Fruit fly (Drosophila melanogaster) whole organism, pupa: ENCODE results near the gene Eaat2.
A peak's percentile ranks its signal among the peaks of the same experiment; 100 is the strongest.

Experiments
- CG10348 ChIP-seq: fragments of 200-800 bp; sonication (Bioruptor generic); IDR thresholded peaks from 2 replicates; pipeline ENCODE4 v1.3.6; 2022; ENCODE audit warnings: missing biosample characterization, missing genetic modification characterization
- CG12605 ChIP-seq: fragments of 200-800 bp; sonication (Bioruptor generic); IDR thresholded peaks from 2 replicates; pipeline ENCODE4 v1.3.6; 2022; ENCODE audit warnings: missing biosample characterization, missing genetic modification characterization
- CG13204 ChIP-seq: fragments of 200-800 bp; sonication (Bioruptor generic); optimal IDR thresholded peaks from 2 replicates; lab custom pipeline; 2018; ENCODE audit warnings: missing biosample characterization, mild to moderate bottlenecking, missing genetic modification characterization, moderate library complexity
- CG14655 ChIP-seq: fragments of 200-800 bp; sonication (Bioruptor generic); optimal IDR thresholded peaks from 3 replicates; lab custom pipeline; 2017; ENCODE audit warnings: mild to moderate bottlenecking, missing biosample characterization, missing genetic modification reagents, missing genetic modification characterization
- CG15710 ChIP-seq: fragments of 200-800 bp; sonication (Bioruptor generic); optimal IDR thresholded peaks from 2 replicates; lab custom pipeline; 2018; ENCODE audit warnings: missing biosample characterization, mild to moderate bottlenecking, missing genetic modification characterization, moderate library complexity
- CG17806 ChIP-seq: fragments of 200-800 bp; sonication (Bioruptor generic); optimal IDR thresholded peaks from 2 replicates; lab custom pipeline; 2018; ENCODE audit warnings: missing biosample characterization, mild to moderate bottlenecking, missing genetic modification characterization, moderate library complexity
- CG32121 ChIP-seq: fragments of 200-800 bp; sonication (Bioruptor generic); IDR thresholded peaks from 2 replicates; pipeline ENCODE4 v1.3.6; 2022; ENCODE audit warnings: missing biosample characterization, missing genetic modification characterization
- CG34367 ChIP-seq: fragments of 200-800 bp; sonication (Bioruptor generic); optimal IDR thresholded peaks from 2 replicates; lab custom pipeline; 2018; ENCODE audit warnings: missing biosample characterization, mild to moderate bottlenecking, missing genetic modification characterization
- CG4496 ChIP-seq: fragments of 200-800 bp; sonication (Bioruptor generic); IDR thresholded peaks from 3 replicates; pipeline ENCODE4 v1.3.6; 2022; ENCODE audit warnings: missing biosample characterization, missing genetic modification characterization
- CG8159 ChIP-seq: fragments of 200-800 bp; sonication (Bioruptor generic); optimal IDR thresholded peaks from 3 replicates; lab custom pipeline; 2018; ENCODE audit warnings: missing biosample characterization, mild to moderate bottlenecking, missing genetic modification characterization, moderate library complexity
- CG8301 ChIP-seq: fragments of 200-800 bp; sonication (Bioruptor generic); optimal IDR thresholded peaks from 2 replicates; lab custom pipeline; 2018; ENCODE audit warnings: missing biosample characterization, mild to moderate bottlenecking, missing genetic modification characterization
- CG9948 ChIP-seq: fragments of 200-800 bp; sonication (Bioruptor generic); optimal IDR thresholded peaks from 2 replicates; lab custom pipeline; 2018; ENCODE audit warnings: missing biosample characterization, mild to moderate bottlenecking, missing genetic modification characterization, moderate library complexity
- D1 ChIP-seq: fragments of 200-800 bp; sonication (Bioruptor generic); optimal IDR thresholded peaks from 2 replicates; lab custom pipeline; 2018; ENCODE audit warnings: missing biosample characterization, mild to moderate bottlenecking, missing genetic modification characterization, moderate library complexity
- EcR ChIP-seq: fragments of 200-800 bp; sonication (Bioruptor generic); optimal IDR thresholded peaks from 3 replicates; lab custom pipeline; 2019; ENCODE audit warnings: missing biosample characterization, missing genetic modification characterization, mild to moderate bottlenecking, moderate library complexity, missing genetic modification reagents
- Ets98B ChIP-seq: fragments of 200-800 bp; sonication (Bioruptor generic); IDR thresholded peaks from 2 replicates; pipeline ENCODE4 v1.3.6; 2022; ENCODE audit warnings: missing biosample characterization, missing genetic modification characterization
- Pif1A ChIP-seq: fragments of 200-800 bp; sonication (Bioruptor generic); optimal IDR thresholded peaks from 3 replicates; lab custom pipeline; 2016; ENCODE audit warnings: missing biosample characterization, missing genetic modification characterization
- Pif1B ChIP-seq: fragments of 200-800 bp; sonication (Bioruptor generic); optimal IDR thresholded peaks from 3 replicates; lab custom pipeline; 2016; ENCODE audit warnings: missing biosample characterization, missing genetic modification characterization
- Snoo ChIP-seq: fragments of 200-800 bp; sonication (Bioruptor generic); optimal IDR thresholded peaks from 3 replicates; lab custom pipeline; 2017; ENCODE audit warnings: missing biosample characterization, mild to moderate bottlenecking, missing genetic modification characterization, inconsistent platforms
- fd96Ca ChIP-seq: fragments of 200-800 bp; sonication (Bioruptor generic); IDR thresholded peaks from 3 replicates; pipeline ENCODE4 v1.3.6; 2022; ENCODE audit warnings: missing biosample characterization, missing genetic modification characterization
- gl ChIP-seq: fragments of 200-800 bp; sonication (Bioruptor generic); optimal IDR thresholded peaks from 2 replicates; lab custom pipeline; 2018; ENCODE audit warnings: missing biosample characterization, mild to moderate bottlenecking, missing genetic modification characterization
- rn ChIP-seq: fragments of 200-800 bp; sonication (Bioruptor generic); IDR thresholded peaks from 2 replicates; pipeline ENCODE4 v1.3.6; 2022; ENCODE audit warnings: missing biosample characterization, missing genetic modification characterization

The Eaat2 gene

DNA sequence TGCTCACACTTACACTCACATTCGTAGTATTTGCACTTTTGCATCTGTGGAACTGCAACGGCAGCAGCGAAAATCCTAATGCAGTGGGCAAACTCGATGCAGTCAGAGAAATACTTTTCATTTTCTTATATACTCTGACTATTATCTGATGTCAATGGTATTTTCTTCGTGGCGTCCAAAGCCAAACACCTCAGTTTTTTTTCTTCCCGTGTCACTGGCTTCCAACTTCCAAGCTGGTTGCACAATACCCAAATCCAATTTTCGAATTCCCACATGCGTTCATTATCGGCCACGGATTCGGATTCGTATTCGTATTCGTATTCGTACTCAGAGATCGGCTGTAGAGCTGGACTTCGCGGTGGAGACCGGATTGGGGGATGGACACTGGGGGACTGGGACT lies 21.3 kb downstream of the Eaat2 start:
- TF ChIP-seq EcR (GFP tag; lab: Kevin White, UChicago) (no peak), Ets98B (peak; percentile 71), CG13204 (GFP tag; lab: Kevin White, UChicago) (no peak), CG9948 (tag; lab: Kevin White, UChicago) (no peak), CG17806 (tag; lab: Kevin White, UChicago) (no peak), CG4496 (GFP tag; lab: Robert Waterston, UW) (peak; percentile 65; the same call in 1 of the 3 replicates), fd96Ca (GFP tag; lab: Robert Waterston, UW) (peak; percentile 75), CG14655 (GFP tag; lab: Kevin White, UChicago) (peak; percentile 12), CG34367 (tag; lab: Kevin White, UChicago) (no peak), CG12605 (GFP tag; lab: Robert Waterston, UW) (no peak), CG8159 (no peak), rn (GFP tag; lab: Robert Waterston, UW) (0 out of 2 replicates have a peak, but pooled peaks have one; percentile 15), CG8301 (no peak), D1 (tag; lab: Kevin White, UChicago) (no peak), CG10348 (no peak), CG32121 (peak; percentile 46; the same call in 1 of the 2 replicates), Pif1A (GFP tag; lab: Kevin White, UChicago) (no peak), gl (tag; lab: Kevin White, UChicago) (no peak), CG15710 (no peak), Pif1B (GFP tag; lab: Kevin White, UChicago) (no peak), Snoo (no peak)

DNA sequence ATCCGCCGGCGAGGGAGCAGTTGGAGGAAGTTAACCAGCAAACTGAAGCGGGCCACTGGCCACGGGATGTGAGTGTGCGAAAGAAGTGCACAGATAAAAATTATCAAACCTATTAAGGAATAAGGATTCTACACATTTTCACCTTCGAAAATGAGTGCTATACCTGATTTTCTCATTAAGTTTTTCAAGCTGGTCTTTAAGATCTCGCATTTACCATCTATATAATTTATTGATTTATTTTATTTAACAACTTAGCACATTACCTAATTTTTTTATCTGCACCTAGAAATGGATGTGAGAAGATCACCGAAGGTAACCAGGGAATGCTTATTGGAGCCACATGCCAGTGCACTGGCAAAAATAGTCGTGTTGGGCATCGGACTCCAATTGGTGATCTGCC lies 22.4 kb downstream of the Eaat2 start:
- no peak for TF ChIP-seq EcR (GFP tag; lab: Kevin White, UChicago)
- peak; percentile 66 for TF ChIP-seq CG8159
- TF ChIP-seq CG9948 (tag; lab: Kevin White, UChicago) = peak; percentile 54
- TF ChIP-seq Ets98B = no peak
- no peak for TF ChIP-seq Pif1A (GFP tag; lab: Kevin White, UChicago)
- TF ChIP-seq fd96Ca (GFP tag; lab: Robert Waterston, UW) = no peak
- peak; percentile 58 for TF ChIP-seq CG17806 (tag; lab: Kevin White, UChicago)
- no peak for TF ChIP-seq CG12605 (GFP tag; lab: Robert Waterston, UW)
- TF ChIP-seq D1 (tag; lab: Kevin White, UChicago) = no peak
- no peak for TF ChIP-seq CG13204 (GFP tag; lab: Kevin White, UChicago)
- TF ChIP-seq CG4496 (GFP tag; lab: Robert Waterston, UW) = no peak
- TF ChIP-seq Pif1B (GFP tag; lab: Kevin White, UChicago) = peak; percentile 8
- TF ChIP-seq CG14655 (GFP tag; lab: Kevin White, UChicago) = peak; percentile 12
- TF ChIP-seq gl (tag; lab: Kevin White, UChicago) = no peak
- TF ChIP-seq CG10348 = no peak
- no peak for TF ChIP-seq CG34367 (tag; lab: Kevin White, UChicago)
- TF ChIP-seq CG8301 = no peak
- no peak for TF ChIP-seq CG32121
- no peak for TF ChIP-seq rn (GFP tag; lab: Robert Waterston, UW)
- TF ChIP-seq CG15710 = peak; percentile 36
- no peak for TF ChIP-seq Snoo

DNA sequence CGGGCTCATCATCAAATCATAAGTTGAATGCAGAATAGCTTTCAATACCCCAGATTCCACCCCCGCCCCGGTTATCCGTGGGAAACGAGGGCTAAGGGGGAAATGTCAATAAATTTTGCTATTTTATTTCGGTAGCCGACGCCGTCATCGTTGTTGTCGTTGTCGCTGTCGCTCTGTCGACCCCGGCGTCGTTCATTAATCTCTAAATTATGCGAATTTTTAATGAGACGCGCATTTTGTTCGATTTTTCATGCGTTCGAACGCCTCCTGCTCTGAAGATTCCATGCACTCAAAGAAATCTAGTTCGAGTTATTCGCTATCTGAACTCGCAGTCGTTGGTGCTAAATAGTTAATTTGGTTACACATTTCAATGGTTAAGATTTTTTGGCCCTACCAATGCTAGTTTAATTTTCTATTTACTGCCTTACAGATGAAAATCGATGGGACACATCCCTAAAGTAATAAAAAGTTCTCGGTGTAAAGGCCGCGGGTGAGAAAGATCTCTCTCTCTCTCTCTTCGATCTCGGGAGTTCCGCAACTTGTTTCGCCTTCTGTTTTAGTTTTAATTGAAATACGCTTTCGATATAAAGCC lies 25.8 kb downstream of the Eaat2 start:
- TF ChIP-seq CG4496 (GFP tag; lab: Robert Waterston, UW) = peak; percentile 46; the same call in 1 of the 3 replicates
- TF ChIP-seq CG13204 (GFP tag; lab: Kevin White, UChicago) = peak; percentile 49
- peak; percentile 11; the same call in 1 of the 2 replicates for TF ChIP-seq CG12605 (GFP tag; lab: Robert Waterston, UW)
- TF ChIP-seq CG32121 = no peak
- no peak; the same call in 1 of the 2 replicates for TF ChIP-seq Ets98B
- peak; percentile 56 for TF ChIP-seq CG8301
- TF ChIP-seq gl (tag; lab: Kevin White, UChicago) = peak; percentile 62
- TF ChIP-seq CG34367 (tag; lab: Kevin White, UChicago) = peak; percentile 77
- TF ChIP-seq D1 (tag; lab: Kevin White, UChicago) = no peak
- peak; percentile 35 for TF ChIP-seq Pif1B (GFP tag; lab: Kevin White, UChicago)
- TF ChIP-seq rn (GFP tag; lab: Robert Waterston, UW) = no peak
- TF ChIP-seq CG14655 (GFP tag; lab: Kevin White, UChicago) = peak; percentile 59
- TF ChIP-seq CG9948 (tag; lab: Kevin White, UChicago) = peak; percentile 77
- peak; percentile 72 for TF ChIP-seq EcR (GFP tag; lab: Kevin White, UChicago)
- TF ChIP-seq Snoo = peak; percentile 51
- peak; percentile 75 for TF ChIP-seq CG17806 (tag; lab: Kevin White, UChicago)
- peak; percentile 88 for TF ChIP-seq CG15710
- TF ChIP-seq Pif1A (GFP tag; lab: Kevin White, UChicago) = peak; percentile 66
- peak; percentile 86 for TF ChIP-seq CG8159
- no peak for TF ChIP-seq CG10348
- peak; percentile 64; the same call in 2 of the 3 replicates for TF ChIP-seq fd96Ca (GFP tag; lab: Robert Waterston, UW)
- TF ChIP-seq, all 21 proteins: peak for 16

DNA sequence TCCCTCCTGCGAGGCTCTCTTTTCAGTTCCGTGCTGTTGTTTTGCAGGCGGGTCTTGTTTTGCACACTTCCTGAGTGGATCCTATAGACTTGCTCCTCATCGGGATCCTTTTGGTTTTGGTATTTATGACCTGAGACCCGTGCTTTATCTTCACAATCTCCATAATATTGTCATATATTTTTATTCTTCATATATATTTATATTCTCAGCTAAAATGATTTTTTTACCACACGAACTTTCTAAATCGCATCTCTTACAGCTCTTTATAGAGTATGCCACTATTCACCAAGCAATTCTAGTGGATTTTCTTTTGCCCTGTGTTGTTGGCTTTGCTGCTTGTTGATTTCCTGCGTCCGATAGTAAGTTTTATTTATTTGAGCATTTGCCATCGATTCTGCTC lies 26.4 kb downstream of the Eaat2 start:
- peak; percentile 9 for TF ChIP-seq CG8301
- TF ChIP-seq gl (tag; lab: Kevin White, UChicago) = no peak
- peak; percentile 67 for TF ChIP-seq CG8159
- TF ChIP-seq CG15710 = peak; percentile 48
- peak; percentile 55 for TF ChIP-seq CG9948 (tag; lab: Kevin White, UChicago)
- peak; percentile 4 for TF ChIP-seq Pif1A (GFP tag; lab: Kevin White, UChicago)
- TF ChIP-seq Snoo = no peak
- TF ChIP-seq CG4496 (GFP tag; lab: Robert Waterston, UW) = 0 out of 3 replicates have a peak, but pooled peaks have one; percentile 24
- peak; percentile 35 for TF ChIP-seq CG14655 (GFP tag; lab: Kevin White, UChicago)
- peak; percentile 53 for TF ChIP-seq CG17806 (tag; lab: Kevin White, UChicago)
- TF ChIP-seq CG13204 (GFP tag; lab: Kevin White, UChicago) = no peak
- no peak for TF ChIP-seq EcR (GFP tag; lab: Kevin White, UChicago)
- no peak for TF ChIP-seq Ets98B
- TF ChIP-seq CG10348 = no peak
- TF ChIP-seq D1 (tag; lab: Kevin White, UChicago) = peak; percentile 23
- no peak for TF ChIP-seq rn (GFP tag; lab: Robert Waterston, UW)
- TF ChIP-seq CG12605 (GFP tag; lab: Robert Waterston, UW) = no peak
- peak; percentile 27 for TF ChIP-seq Pif1B (GFP tag; lab: Kevin White, UChicago)
- peak; percentile 11 for TF ChIP-seq CG34367 (tag; lab: Kevin White, UChicago)
- no peak for TF ChIP-seq CG32121
- TF ChIP-seq fd96Ca (GFP tag; lab: Robert Waterston, UW) = no peak
- TF ChIP-seq, all 21 proteins: peak for 11
